Worm (Caenorhabditis elegans) whole organism, mixed stage, embryonic: Measurements from ENCODE around the gene W08F4.13.

Source experiments
- cnd-1 ChIP-seq: fragments of 200-800 bp; sonication (Bioruptor generic); optimal IDR thresholded peaks from 2 replicates; lab custom pipeline; 2018; ENCODE audit warnings: mild to moderate bottlenecking, missing genetic modification characterization, missing compliant biosample characterization
- elt-3 ChIP-seq: fragments of 150-350 bp; optimal IDR thresholded peaks from 2 replicates; lab custom pipeline; 2014; ENCODE audit warnings: missing biosample characterization, missing genetic modification characterization
- lsy-2 ChIP-seq: fragments of 150-350 bp; optimal IDR thresholded peaks from 2 replicates; lab custom pipeline; 2014; ENCODE audit warnings: missing biosample characterization, missing genetic modification characterization
- nhr-12 ChIP-seq: fragments of 150-350 bp; optimal IDR thresholded peaks from 2 replicates; lab custom pipeline; 2014; ENCODE audit warnings: missing biosample characterization, missing genetic modification characterization
- nhr-237 ChIP-seq: fragments of 150-350 bp; optimal IDR thresholded peaks from 2 replicates; lab custom pipeline; 2014; ENCODE audit warnings: missing biosample characterization, missing genetic modification characterization
- nhr-76 ChIP-seq: sonication (generic microtip); optimal IDR thresholded peaks from 2 replicates; lab custom pipeline; 2017; ENCODE audit warnings: missing biosample characterization, missing genetic modification characterization
- sptf-1 ChIP-seq: sonication (generic microtip); optimal IDR thresholded peaks from 2 replicates; lab custom pipeline; 2017; ENCODE audit warnings: mild to moderate bottlenecking, missing genetic modification characterization, moderate library complexity, missing compliant biosample characterization
- ztf-11 ChIP-seq: fragments of 150-350 bp; optimal IDR thresholded peaks from 2 replicates; lab custom pipeline; 2014; ENCODE audit warnings: missing biosample characterization, missing genetic modification characterization

DNA sequence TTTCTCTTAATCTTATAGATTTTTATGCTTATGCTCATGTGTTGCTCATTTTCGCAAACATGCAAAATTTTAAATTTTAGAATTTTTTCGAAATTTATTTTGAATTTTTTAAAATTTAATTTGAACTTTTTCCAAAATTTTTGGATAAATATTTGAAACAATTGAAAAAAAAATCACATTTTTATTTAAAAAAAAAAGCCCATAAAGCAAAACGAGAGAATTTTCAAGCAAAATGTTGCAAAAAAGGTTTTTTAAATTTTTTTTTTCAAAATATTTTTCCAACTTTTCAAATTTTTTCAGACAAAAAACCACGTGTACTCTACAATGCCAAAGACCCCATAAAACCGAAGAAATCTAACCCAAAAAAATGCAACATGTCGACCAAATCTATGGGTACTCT, 28.4 kb upstream of the W08F4.13 start, which contains the start of the genes C09E8.1 and C09E8.6:
- TF ChIP-seq elt-3 (tag; lab: Kevin White, UChicago) (no peak), lsy-2 (tag; lab: Kevin White, UChicago) (no peak), ztf-11 (tag; lab: Kevin White, UChicago) (no peak), nhr-237 (tag; lab: Kevin White, UChicago) (no peak), sptf-1 (tag; lab: Kevin White, UChicago) (no peak), nhr-76 (tag; lab: Kevin White, UChicago) (no peak), cnd-1 (tag; lab: Kevin White, UChicago) (no peak), nhr-12 (no peak)
